Worm (Caenorhabditis elegans) whole organism, L2 larva: ENCODE results near the gene F41G3.18.
A peak's percentile ranks its signal among the peaks of the same experiment; 100 is the strongest.

Experiments
- C34F6.9 ChIP-seq: fragments of 150-350 bp; optimal IDR thresholded peaks from 2 replicates; lab custom pipeline; 2014; ENCODE audit warnings: missing biosample characterization, missing genetic modification characterization
- F13H6.1 ChIP-seq: sonication (generic microtip); optimal IDR thresholded peaks from 2 replicates; lab custom pipeline; 2016; ENCODE audit warnings: missing genetic modification characterization, missing compliant biosample characterization
- Y55F3AM.14 ChIP-seq: fragments of 200-800 bp; sonication (Bioruptor generic); optimal IDR thresholded peaks from 2 replicates; lab custom pipeline; 2018; ENCODE audit warnings: mild to moderate bottlenecking, missing genetic modification characterization, missing compliant biosample characterization
- ZK546.5 ChIP-seq: sonication (generic microtip); optimal IDR thresholded peaks from 2 replicates; lab custom pipeline; 2017; ENCODE audit warnings: missing biosample characterization, missing genetic modification characterization
- alr-1 ChIP-seq: fragments of 150-350 bp; optimal IDR thresholded peaks from 2 replicates; lab custom pipeline; 2014; ENCODE audit warnings: missing biosample characterization, missing genetic modification characterization
- ama-1 ChIP-seq: fragments of 150-350 bp; optimal IDR thresholded peaks from 2 replicates; lab custom pipeline; 2018; ENCODE audit warnings: inconsistent platforms
- blmp-1 ChIP-seq: sonication (generic microtip); optimal IDR thresholded peaks from 2 replicates; lab custom pipeline; 2017; ENCODE audit warnings: missing genetic modification characterization, mild to moderate bottlenecking, missing compliant biosample characterization, antibody characterized with exemption, moderate library complexity; ENCODE audit not compliant: insufficient read depth
- ceh-82 ChIP-seq: fragments of 150-350 bp; optimal IDR thresholded peaks from 2 replicates; lab custom pipeline; 2014; ENCODE audit warnings: missing biosample characterization, missing genetic modification characterization
- crh-2 ChIP-seq: sonication (generic microtip); optimal IDR thresholded peaks from 2 replicates; lab custom pipeline; 2017; ENCODE audit warnings: missing biosample characterization, missing genetic modification characterization
- dmd-4 ChIP-seq: sonication (generic microtip); optimal IDR thresholded peaks from 2 replicates; lab custom pipeline; 2017; ENCODE audit warnings: missing biosample characterization, missing genetic modification characterization
- egl-27 ChIP-seq: sonication (generic microtip); optimal IDR thresholded peaks from 3 replicates; lab custom pipeline; 2017; ENCODE audit warnings: missing biosample characterization, missing genetic modification reagents, missing genetic modification characterization
- elt-1 ChIP-seq: fragments of 150-350 bp; optimal IDR thresholded peaks from 2 replicates; lab custom pipeline; 2014; ENCODE audit warnings: missing biosample characterization, missing genetic modification characterization
- fos-1 ChIP-seq: fragments of 150-350 bp; optimal IDR thresholded peaks from 2 replicates; lab custom pipeline; 2014; ENCODE audit warnings: missing biosample characterization, missing genetic modification characterization
- gmeb-1 ChIP-seq: fragments of 150-350 bp; optimal IDR thresholded peaks from 2 replicates; lab custom pipeline; 2014; ENCODE audit warnings: missing biosample characterization, missing genetic modification characterization
- lin-11 ChIP-seq: fragments of 150-350 bp; sonication (generic microtip); optimal IDR thresholded peaks from 2 replicates; lab custom pipeline; 2014; ENCODE audit warnings: missing biosample characterization, missing genetic modification characterization, inconsistent platforms, mixed read lengths
- lin-13 ChIP-seq: fragments of 150-350 bp; optimal IDR thresholded peaks from 2 replicates; lab custom pipeline; 2014; ENCODE audit warnings: missing biosample characterization, missing genetic modification reagents, missing genetic modification characterization
- lin-39 ChIP-seq: fragments of 150-350 bp; optimal IDR thresholded peaks from 2 replicates; lab custom pipeline; 2014; ENCODE audit warnings: missing biosample characterization, missing genetic modification reagents, missing genetic modification characterization
- lsy-2 ChIP-seq, 2 experiments: fragments of 150-350 bp in 1 of 2; sonication (generic microtip) in 1 of 2; optimal IDR thresholded peaks; 2 replicates each; lab custom pipeline; 2014 to 2017; ENCODE audit warnings: missing biosample characterization in 2 of 2, missing genetic modification characterization in 2 of 2
- mab-5 ChIP-seq: fragments of 150-350 bp; optimal IDR thresholded peaks from 2 replicates; lab custom pipeline; 2014; ENCODE audit warnings: missing biosample characterization, missing genetic modification characterization
- mbf-1 ChIP-seq: sonication (generic microtip); optimal IDR thresholded peaks from 2 replicates; lab custom pipeline; 2017; ENCODE audit warnings: missing biosample characterization, missing genetic modification characterization
- mdl-1 ChIP-seq, 2 experiments: fragments of 150-350 bp in 1 of 2; sonication (generic microtip) in 1 of 2; optimal IDR thresholded peaks; 2 replicates each; lab custom pipeline; 2017; ENCODE audit warnings: missing biosample characterization in 2 of 2, missing genetic modification characterization in 2 of 2
- nhr-11 ChIP-seq: fragments of 150-350 bp; optimal IDR thresholded peaks from 2 replicates; lab custom pipeline; 2014; ENCODE audit warnings: missing biosample characterization, missing genetic modification characterization
- nhr-12 ChIP-seq: fragments of 150-350 bp; optimal IDR thresholded peaks from 2 replicates; lab custom pipeline; 2014; ENCODE audit warnings: missing biosample characterization, missing genetic modification characterization
- nhr-129 ChIP-seq: fragments of 150-350 bp; optimal IDR thresholded peaks from 2 replicates; lab custom pipeline; 2014; ENCODE audit warnings: missing biosample characterization, missing genetic modification characterization
- nhr-21 ChIP-seq: fragments of 150-350 bp; optimal IDR thresholded peaks from 2 replicates; lab custom pipeline; 2014; ENCODE audit warnings: missing biosample characterization, missing genetic modification characterization
- nhr-23 ChIP-seq: fragments of 150-350 bp; optimal IDR thresholded peaks from 2 replicates; lab custom pipeline; 2014; ENCODE audit warnings: missing biosample characterization, missing genetic modification reagents, missing genetic modification characterization
- nhr-237 ChIP-seq: fragments of 150-350 bp; optimal IDR thresholded peaks from 2 replicates; lab custom pipeline; 2014; ENCODE audit warnings: missing biosample characterization, missing genetic modification characterization
- nhr-25 ChIP-seq: fragments of 150-350 bp; sonication (generic microtip); optimal IDR thresholded peaks from 3 replicates; lab custom pipeline; 2014; ENCODE audit warnings: missing biosample characterization, missing genetic modification characterization
- nhr-6 ChIP-seq: fragments of 150-350 bp; optimal IDR thresholded peaks from 2 replicates; lab custom pipeline; 2014; ENCODE audit warnings: missing biosample characterization, missing genetic modification characterization
- nhr-77 ChIP-seq: fragments of 150-350 bp; optimal IDR thresholded peaks from 2 replicates; lab custom pipeline; 2014; ENCODE audit warnings: missing biosample characterization, missing genetic modification characterization
- peb-1 ChIP-seq: fragments of 150-350 bp; optimal IDR thresholded peaks from 2 replicates; lab custom pipeline; 2014; ENCODE audit warnings: missing biosample characterization, missing genetic modification characterization
- sem-4 ChIP-seq: fragments of 150-350 bp; optimal IDR thresholded peaks from 2 replicates; lab custom pipeline; 2014; ENCODE audit warnings: missing biosample characterization, missing genetic modification reagents, missing genetic modification characterization
- skn-1 ChIP-seq: sonication (generic microtip); optimal IDR thresholded peaks from 2 replicates; lab custom pipeline; 2017; ENCODE audit warnings: missing biosample characterization, missing genetic modification characterization
- sma-3 ChIP-seq: sonication (generic microtip); optimal IDR thresholded peaks from 2 replicates; lab custom pipeline; 2016; ENCODE audit warnings: missing genetic modification reagents, missing genetic modification characterization, missing compliant biosample characterization
- sma-9 ChIP-seq, 2 experiments: fragments of 150-350 bp in 1 of 2; sonication (generic microtip) in 1 of 2; optimal IDR thresholded peaks; 2 replicates each; lab custom pipeline; 2014 to 2016; ENCODE audit warnings: missing genetic modification characterization in 2 of 2, mild to moderate bottlenecking in 1 of 2, missing biosample characterization in 1 of 2, missing compliant biosample characterization in 1 of 2, missing genetic modification reagents in 1 of 2, moderate library complexity in 1 of 2
- snpc-4 ChIP-seq: fragments of 150-350 bp; optimal IDR thresholded peaks from 2 replicates; lab custom pipeline; 2014; ENCODE audit warnings: missing biosample characterization, missing genetic modification characterization
- unc-39 ChIP-seq: fragments of 150-350 bp; optimal IDR thresholded peaks from 2 replicates; lab custom pipeline; 2014; ENCODE audit warnings: missing biosample characterization, missing genetic modification characterization
- unc-55 ChIP-seq: fragments of 150-350 bp; sonication (generic microtip); optimal IDR thresholded peaks from 3 replicates; lab custom pipeline; 2014; ENCODE audit warnings: missing biosample characterization, missing genetic modification reagents, missing genetic modification characterization
- unc-62 ChIP-seq: fragments of 150-350 bp; optimal IDR thresholded peaks from 2 replicates; lab custom pipeline; 2014; ENCODE audit warnings: missing biosample characterization, missing genetic modification reagents, missing genetic modification characterization
- zag-1 ChIP-seq: fragments of 150-350 bp; optimal IDR thresholded peaks from 2 replicates; lab custom pipeline; 2014; ENCODE audit warnings: missing biosample characterization, missing genetic modification characterization
- ztf-1 ChIP-seq: fragments of 200-800 bp; sonication (Bioruptor generic); conservative IDR thresholded peaks from 2 replicates; pipeline ENCODE4 v1.3.6; 2022; ENCODE audit warnings: missing genetic modification characterization, missing compliant biosample characterization
- ztf-11 ChIP-seq: sonication (generic microtip); optimal IDR thresholded peaks from 2 replicates; lab custom pipeline; 2017; ENCODE audit warnings: missing biosample characterization, missing genetic modification characterization
- ztf-4 ChIP-seq: fragments of 150-350 bp; optimal IDR thresholded peaks from 2 replicates; lab custom pipeline; 2014; ENCODE audit warnings: missing biosample characterization, missing genetic modification characterization

The F41G3.18 gene

ce11 chrII:6734674-6735073 lies 33.4 kb upstream of the F41G3.18 start, which contains the start of gene T14B4.3:
Gene T14B4.3 (plus strand): TSS chrII:6734937.
- TF ChIP-seq F13H6.1 (tag; lab: Kevin White, UChicago) (peak; percentile 50), ztf-11 (no peak), nhr-21 (tag; lab: Kevin White, UChicago) (peak; percentile 40), peb-1 (no peak), nhr-11 (tag; lab: Kevin White, UChicago) (no peak), sma-3 (peak; percentile 72), sem-4 (tag; lab: Kevin White, UChicago) (no peak), C34F6.9 (tag; lab: Kevin White, UChicago) (peak; percentile 78), nhr-129 (tag; lab: Kevin White, UChicago) (peak; percentile 65), unc-55 (GFP tag; lab: Kevin White, UChicago) (peak; percentile 87), elt-1 (tag; lab: Kevin White, UChicago) (no peak), nhr-237 (tag; lab: Kevin White, UChicago) (no peak), snpc-4 (tag; lab: Kevin White, UChicago) (peak; percentile 2), zag-1 (tag; lab: Kevin White, UChicago) (no peak), fos-1 (tag; lab: Kevin White, UChicago) (peak; percentile 29), dmd-4 (tag; lab: Kevin White, UChicago) (no peak), gmeb-1 (tag; lab: Kevin White, UChicago) (peak; percentile 66), nhr-77 (tag; lab: Kevin White, UChicago) (no peak), lin-11 (tag; lab: Kevin White, UChicago) (no peak), nhr-12 (tag; lab: Kevin White, UChicago) (no peak), ZK546.5 (tag; lab: Kevin White, UChicago) (no peak), lin-13 (peak; percentile 47), ztf-1 (no peak), ztf-4 (tag; lab: Kevin White, UChicago) (no peak), lsy-2 (tag; optimal IDR thresholded peaks at IDR 0.05; lab: Kevin White, UChicago) (peak; percentile 25 to 87), sma-9 (GFP tag; optimal IDR thresholded peaks at IDR 0.05; lab: Kevin White, UChicago) (peak; percentile 51), sma-9 (tag; optimal IDR thresholded peaks at IDR 0.05; lab: Kevin White, UChicago) (no peak), ama-1 (no peak), nhr-25 (tag; lab: Kevin White, UChicago) (no peak), nhr-23 (tag; lab: Kevin White, UChicago) (no peak), nhr-6 (tag; lab: Kevin White, UChicago) (no peak), unc-39 (tag; lab: Kevin White, UChicago) (no peak), mbf-1 (no peak), alr-1 (tag; lab: Kevin White, UChicago) (no peak), skn-1 (tag; lab: Kevin White, UChicago) (no peak), crh-2 (tag; lab: Kevin White, UChicago) (peak; percentile 68), mab-5 (tag; lab: Kevin White, UChicago) (no peak), lin-39 (tag; lab: Kevin White, UChicago) (no peak), ceh-82 (no peak)

DNA sequence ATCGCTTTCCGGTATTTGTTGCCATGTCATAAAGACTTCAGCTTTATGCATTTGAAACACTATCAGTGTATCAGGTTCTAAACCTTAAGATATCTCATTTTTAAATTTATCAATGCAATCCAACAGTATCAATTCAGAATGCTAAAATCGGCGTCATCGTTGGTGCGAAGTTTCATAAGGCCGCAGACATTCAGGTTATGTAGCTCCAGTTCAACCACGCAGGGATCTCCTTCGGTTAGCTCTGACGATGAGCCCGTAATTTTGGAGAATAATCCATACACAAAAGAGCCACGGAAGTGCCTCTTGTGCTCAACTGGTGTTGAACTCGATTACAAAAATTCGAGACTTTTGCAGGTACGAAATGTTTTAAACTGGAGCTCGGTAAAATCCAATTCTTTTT lies 32.0 kb upstream of the F41G3.18 start, which contains the start of gene mrps-18.C:
Gene mrps-18.C, plus strand, starts transcription at position 138 of the 400 bp plus-strand sequence.
- TF ChIP-seq nhr-129 (tag; lab: Kevin White, UChicago) = no peak
- no peak for TF ChIP-seq lsy-2 (tag; optimal IDR thresholded peaks at IDR 0.05; lab: Kevin White, UChicago)
- TF ChIP-seq lin-13 = no peak
- no peak for TF ChIP-seq nhr-237 (tag; lab: Kevin White, UChicago)
- TF ChIP-seq C34F6.9 (tag; lab: Kevin White, UChicago) = no peak
- no peak for TF ChIP-seq mdl-1 (tag; optimal IDR thresholded peaks at IDR 0.05; lab: Kevin White, UChicago)
- no peak for TF ChIP-seq nhr-23 (tag; lab: Kevin White, UChicago)
- no peak for TF ChIP-seq blmp-1 (tag; lab: Kevin White, UChicago)
- no peak for TF ChIP-seq mbf-1
- no peak for TF ChIP-seq mab-5 (tag; lab: Kevin White, UChicago)
- no peak for TF ChIP-seq egl-27 (tag; lab: Kevin White, UChicago)
- no peak for TF ChIP-seq nhr-77 (tag; lab: Kevin White, UChicago)
- TF ChIP-seq sem-4 (tag; lab: Kevin White, UChicago) = no peak
- no peak for TF ChIP-seq unc-62
- TF ChIP-seq unc-39 (tag; lab: Kevin White, UChicago) = no peak
- TF ChIP-seq Y55F3AM.14 (GFP tag; lab: Kevin White, UChicago) = no peak
